Fruit fly (Drosophila melanogaster) S2 (cell line): Measurements from ENCODE around the gene CkIalpha.

ENCODE experiments used
- CG8478 ChIP-seq: fragments of >200 bp; optimal IDR thresholded peaks from 2 replicates; lab custom pipeline; 2018
- CTCF ChIP-seq, 2 experiments: fragments of >200 bp; optimal IDR thresholded peaks; 2 replicates each; lab custom pipeline; 2018

DNA sequence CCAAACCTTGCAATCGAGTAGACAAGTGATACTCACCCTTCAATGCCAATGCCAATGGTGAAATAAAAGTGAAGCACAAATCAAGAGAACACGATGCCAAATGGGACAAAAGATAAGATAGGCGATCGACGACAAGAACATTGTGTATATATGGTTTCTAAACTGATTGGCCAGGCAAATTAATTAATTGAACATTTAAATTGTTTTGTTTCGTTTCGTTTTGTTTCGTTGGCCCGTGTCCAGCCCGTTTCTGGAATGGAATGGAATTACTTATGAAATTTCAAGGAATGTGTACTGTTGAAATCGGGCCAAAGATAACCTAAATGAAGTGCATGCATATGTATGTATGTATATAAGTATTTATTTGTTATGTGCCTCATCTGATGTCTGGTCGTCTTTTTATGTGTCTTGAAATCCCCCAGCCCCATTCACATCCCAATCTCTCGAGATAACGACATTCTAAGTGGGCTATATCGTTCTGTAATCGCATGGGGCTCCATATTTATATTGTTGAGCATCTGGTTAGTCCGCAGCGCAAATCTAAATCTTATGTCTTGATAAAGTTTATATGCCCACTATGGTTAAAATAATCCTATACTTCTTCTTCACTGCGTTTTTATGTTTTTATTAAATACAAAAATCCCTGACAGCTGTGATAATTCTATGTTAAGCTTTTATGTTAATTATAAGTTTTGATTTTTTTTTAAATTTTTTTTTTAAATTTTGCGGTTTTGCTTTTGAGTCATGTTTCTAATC, 22.6 kb downstream of the CkIalpha start:
- TF ChIP-seq CG8478: no peak
- no peak for TF ChIP-seq CTCF (optimal IDR thresholded peaks at IDR 0.05; lab: Kevin White, UChicago)
